Worm (Caenorhabditis elegans) whole organism, mixed stage, embryonic: ENCODE measurements around the gene fbxa-19.

ENCODE experiments used
- bed-3 ChIP-seq: fragments of 200-800 bp; sonication (Bioruptor generic); optimal IDR thresholded peaks from 3 replicates; lab custom pipeline; 2018; ENCODE audit warnings: mild to moderate bottlenecking, missing genetic modification characterization, moderate library complexity, missing compliant biosample characterization
- blmp-1 ChIP-seq: fragments of 150-350 bp; optimal IDR thresholded peaks from 2 replicates; lab custom pipeline; 2014; ENCODE audit warnings: missing biosample characterization, missing genetic modification characterization
- elt-1 ChIP-seq: sonication (generic microtip); optimal IDR thresholded peaks from 2 replicates; lab custom pipeline; 2017; ENCODE audit warnings: missing genetic modification characterization, mild to moderate bottlenecking, missing compliant biosample characterization, antibody characterized with exemption, moderate library complexity, borderline replicate concordance; ENCODE audit not compliant: insufficient read depth
- lin-13 ChIP-seq: fragments of 150-350 bp; optimal IDR thresholded peaks from 2 replicates; lab custom pipeline; 2014; ENCODE audit warnings: missing biosample characterization, missing genetic modification characterization
- mab-5 ChIP-seq: fragments of 150-350 bp; optimal IDR thresholded peaks from 2 replicates; lab custom pipeline; 2014; ENCODE audit warnings: missing biosample characterization, missing genetic modification characterization
- mep-1 ChIP-seq: fragments of 150-350 bp; optimal IDR thresholded peaks from 2 replicates; lab custom pipeline; 2017; ENCODE audit warnings: missing biosample characterization, missing genetic modification reagents, missing genetic modification characterization, inconsistent platforms
- nhr-12 ChIP-seq: fragments of 150-350 bp; optimal IDR thresholded peaks from 2 replicates; lab custom pipeline; 2014; ENCODE audit warnings: missing biosample characterization, missing genetic modification characterization
- unc-120 ChIP-seq: sonication (generic microtip); optimal IDR thresholded peaks from 2 replicates; lab custom pipeline; 2017; ENCODE audit warnings: missing genetic modification characterization, missing compliant biosample characterization; ENCODE audit not compliant: poor library complexity, severe bottlenecking
- unc-39 ChIP-seq: fragments of 150-350 bp; optimal IDR thresholded peaks from 2 replicates; lab custom pipeline; 2014; ENCODE audit warnings: missing biosample characterization, missing genetic modification characterization
- unc-62 ChIP-seq: fragments of 150-350 bp; optimal IDR thresholded peaks from 2 replicates; lab custom pipeline; 2014; ENCODE audit warnings: missing biosample characterization, missing genetic modification reagents, missing genetic modification characterization
- ztf-11 ChIP-seq: fragments of 150-350 bp; optimal IDR thresholded peaks from 2 replicates; lab custom pipeline; 2014; ENCODE audit warnings: missing biosample characterization, missing genetic modification characterization

DNA sequence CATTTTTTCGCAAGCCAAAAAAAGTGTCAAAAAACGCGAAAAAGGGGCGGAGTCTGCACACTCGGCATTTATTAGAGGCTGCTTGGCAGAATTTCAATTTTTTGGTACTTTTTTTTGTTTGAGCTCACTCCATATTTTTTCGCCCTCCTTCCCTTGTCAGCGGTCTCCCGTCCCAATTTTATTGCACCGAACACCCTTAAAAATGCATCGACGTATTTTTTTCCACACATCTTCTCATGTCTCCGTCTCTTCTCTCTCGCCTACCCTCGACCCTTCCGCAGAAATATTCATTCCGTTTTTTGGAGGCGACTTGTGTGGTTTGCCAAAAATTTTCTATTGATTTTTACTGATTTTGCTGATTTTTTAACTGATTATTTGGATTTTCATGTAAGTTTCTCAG, 11.3 kb downstream of the fbxa-19 start, which contains the start of gene Y82E9BL.18:
- TF ChIP-seq mab-5 (tag; lab: Kevin White, UChicago) (no peak), blmp-1 (tag; lab: Kevin White, UChicago) (no peak), ztf-11 (tag; lab: Kevin White, UChicago) (no peak), unc-39 (tag; lab: Kevin White, UChicago) (no peak), mep-1 (no peak), nhr-12 (no peak), lin-13 (tag; lab: Kevin White, UChicago) (no peak), bed-3 (no peak), unc-120 (tag; lab: Kevin White, UChicago) (no peak), unc-62 (GFP tag; lab: Kevin White, UChicago) (no peak), elt-1 (tag; lab: Kevin White, UChicago) (no peak)
